Fruit fly (Drosophila melanogaster) whole organism, wandering third instar larva: Measurements from ENCODE around the gene CG43116.
A peak's percentile ranks its signal among the peaks of the same experiment; 100 is the strongest.

ENCODE experiments used
- CG32264 ChIP-seq: fragments of 200-800 bp; sonication (Bioruptor generic); optimal IDR thresholded peaks from 2 replicates; lab custom pipeline; 2016; ENCODE audit warnings: missing biosample characterization, missing genetic modification characterization
- CG9705 ChIP-seq: fragments of 200-800 bp; sonication (Bioruptor generic); optimal IDR thresholded peaks from 2 replicates; lab custom pipeline; 2018; ENCODE audit warnings: missing biosample characterization, mild to moderate bottlenecking, missing genetic modification characterization
- CrebA ChIP-seq: fragments of 200-800 bp; sonication (Bioruptor generic); optimal IDR thresholded peaks from 2 replicates; lab custom pipeline; 2016; ENCODE audit warnings: missing biosample characterization, mild to moderate bottlenecking, missing genetic modification characterization, borderline replicate concordance
- Dfd ChIP-seq: fragments of >200 bp; optimal IDR thresholded peaks from 2 replicates; lab custom pipeline; 2017; ENCODE audit warnings: missing biosample characterization, missing genetic modification characterization
- Dif ChIP-seq: fragments of 200-275, 200-300 bp; sonication (Bioruptor generic); optimal IDR thresholded peaks from 2 replicates; lab custom pipeline; 2018; ENCODE audit warnings: missing biosample characterization, missing genetic modification characterization; ENCODE audit not compliant: partially characterized antibody
- GATAd ChIP-seq: sonication (Bioruptor generic); optimal IDR thresholded peaks from 2 replicates; lab custom pipeline; 2016; ENCODE audit warnings: missing biosample characterization, missing genetic modification characterization
- HLH106 ChIP-seq: fragments of 200-800 bp; optimal IDR thresholded peaks from 3 replicates; lab custom pipeline; 2019; ENCODE audit warnings: missing biosample characterization, mild to moderate bottlenecking, missing genetic modification characterization, moderate library complexity
- Hnf4 ChIP-seq: fragments of 200-800 bp; sonication (Bioruptor generic); optimal IDR thresholded peaks from 2 replicates; lab custom pipeline; 2016; ENCODE audit warnings: missing biosample characterization, mild to moderate bottlenecking, missing genetic modification characterization
- Hr78 ChIP-seq: fragments of >200 bp; optimal IDR thresholded peaks from 2 replicates; lab custom pipeline; 2017; ENCODE audit warnings: missing biosample characterization, missing genetic modification characterization
- Hr83 ChIP-seq: fragments of 200-300 bp; sonication (Bioruptor generic); optimal IDR thresholded peaks from 2 replicates; lab custom pipeline; 2016; ENCODE audit warnings: missing biosample characterization, mild to moderate bottlenecking, missing genetic modification characterization, moderate library complexity; ENCODE audit not compliant: poor library complexity, severe bottlenecking
- Jra ChIP-seq: sonication (Bioruptor generic); optimal IDR thresholded peaks from 2 replicates; lab custom pipeline; 2016; ENCODE audit warnings: missing biosample characterization, missing genetic modification characterization
- Mio ChIP-seq: sonication (Bioruptor generic); optimal IDR thresholded peaks from 2 replicates; lab custom pipeline; 2016; ENCODE audit warnings: missing biosample characterization, missing genetic modification characterization
- Myc ChIP-seq: fragments of >200 bp; optimal IDR thresholded peaks from 2 replicates; lab custom pipeline; 2017
- N ChIP-seq: fragments of >200 bp; optimal IDR thresholded peaks from 2 replicates; lab custom pipeline; 2018; ENCODE audit warnings: missing biosample characterization, missing external identifiers, missing genetic modification characterization
- OdsH ChIP-seq: fragments of 200-800 bp; sonication (Bioruptor generic); optimal IDR thresholded peaks from 2 replicates; lab custom pipeline; 2016; ENCODE audit warnings: missing biosample characterization, mild to moderate bottlenecking, missing genetic modification characterization
- Rel ChIP-seq, 2 experiments: fragments of 200-800 bp; sonication (Bioruptor generic) in 1 of 2; optimal IDR thresholded peaks; 2 replicates in 1 of 2; 3 replicates in 1 of 2; lab custom pipeline; 2016 to 2019; ENCODE audit warnings: mild to moderate bottlenecking in 2 of 2, missing biosample characterization in 2 of 2, missing genetic modification characterization in 2 of 2, moderate library complexity in 1 of 2
- Sp1 ChIP-seq: fragments of 200-800 bp; sonication (Bioruptor generic); optimal IDR thresholded peaks from 3 replicates; lab custom pipeline; 2019; ENCODE audit warnings: missing biosample characterization, mild to moderate bottlenecking, missing genetic modification characterization, moderate library complexity
- Vsx2 ChIP-seq: fragments of 200-300, 225-300 bp; sonication (Bioruptor generic); optimal IDR thresholded peaks from 2 replicates; lab custom pipeline; 2018; ENCODE audit warnings: missing biosample characterization, missing genetic modification characterization; ENCODE audit not compliant: partially characterized antibody
- br ChIP-seq: fragments of 200-800 bp; sonication (Bioruptor generic); optimal IDR thresholded peaks from 2 replicates; lab custom pipeline; 2016; ENCODE audit warnings: missing biosample characterization, missing genetic modification characterization
- brk ChIP-seq: fragments of 200-800 bp; sonication (Bioruptor generic); optimal IDR thresholded peaks from 2 replicates; lab custom pipeline; 2016; ENCODE audit warnings: missing biosample characterization, mild to moderate bottlenecking, missing genetic modification characterization
- dmrt93B ChIP-seq: fragments of 200-800 bp; sonication (Bioruptor generic); optimal IDR thresholded peaks from 2 replicates; lab custom pipeline; 2018; ENCODE audit warnings: missing biosample characterization, mild to moderate bottlenecking, missing genetic modification characterization
- dsf ChIP-seq: sonication (Bioruptor generic); optimal IDR thresholded peaks from 2 replicates; lab custom pipeline; 2016; ENCODE audit warnings: missing biosample characterization, missing genetic modification characterization, borderline replicate concordance
- ey ChIP-seq: fragments of 200-800 bp; sonication (Bioruptor generic); optimal IDR thresholded peaks from 2 replicates; lab custom pipeline; 2016; ENCODE audit warnings: missing biosample characterization, missing genetic modification characterization
- foxo ChIP-seq, 2 experiments: fragments of 200-800 bp; sonication (Bioruptor generic); optimal IDR thresholded peaks; 2 replicates in 1 of 2; 3 replicates in 1 of 2; lab custom pipeline; 2016 to 2017; ENCODE audit warnings: missing biosample characterization in 2 of 2, missing genetic modification characterization in 2 of 2
- fru ChIP-seq: fragments of 200-800 bp; sonication (Bioruptor generic); optimal IDR thresholded peaks from 3 replicates; lab custom pipeline; 2016; ENCODE audit warnings: missing biosample characterization, mild to moderate bottlenecking, missing genetic modification characterization
- h ChIP-seq: fragments of 200-800 bp; sonication (Bioruptor generic); optimal IDR thresholded peaks from 3 replicates; lab custom pipeline; 2016; ENCODE audit warnings: missing biosample characterization, mild to moderate bottlenecking, missing genetic modification characterization
- jim ChIP-seq: fragments of 175-275, 200-325 bp; sonication (Bioruptor generic); optimal IDR thresholded peaks from 2 replicates; lab custom pipeline; 2016; ENCODE audit warnings: missing biosample characterization, mild to moderate bottlenecking, missing genetic modification characterization
- lola ChIP-seq: fragments of >200 bp; optimal IDR thresholded peaks from 2 replicates; lab custom pipeline; 2017; ENCODE audit warnings: missing biosample characterization, missing genetic modification characterization
- psq ChIP-seq: fragments of 200-800 bp; sonication (Bioruptor generic); optimal IDR thresholded peaks from 3 replicates; lab custom pipeline; 2017; ENCODE audit warnings: missing biosample characterization, mild to moderate bottlenecking, missing genetic modification characterization, moderate library complexity
- rgr ChIP-seq: fragments of 200-800 bp; sonication (Bioruptor generic); optimal IDR thresholded peaks from 3 replicates; lab custom pipeline; 2016; ENCODE audit warnings: missing biosample characterization, mild to moderate bottlenecking, missing genetic modification characterization
- sv ChIP-seq: fragments of 200-800 bp; sonication (Bioruptor generic); optimal IDR thresholded peaks from 3 replicates; lab custom pipeline; 2016; ENCODE audit warnings: missing biosample characterization, missing genetic modification characterization
- tai ChIP-seq: sonication (Bioruptor generic); optimal IDR thresholded peaks from 2 replicates; lab custom pipeline; 2016; ENCODE audit warnings: missing biosample characterization, missing genetic modification characterization
- usp ChIP-seq: fragments of >200 bp; optimal IDR thresholded peaks from 2 replicates; lab custom pipeline; 2017; ENCODE audit warnings: missing biosample characterization, missing genetic modification characterization
- woc ChIP-seq: sonication (Bioruptor generic); optimal IDR thresholded peaks from 2 replicates; lab custom pipeline; 2016; ENCODE audit warnings: missing biosample characterization, mild to moderate bottlenecking, missing genetic modification characterization

The CG43116 gene

dm6 chr3R:25997068-25997714 lies 395 bp upstream of the CG43116 start (continued):
- peak; percentile 52 for TF ChIP-seq Rel (GFP tag; optimal IDR thresholded peaks at IDR 0.05; lab: Kevin White, UChicago)
- TF ChIP-seq Rel (tag; optimal IDR thresholded peaks at IDR 0.05; lab: Kevin White, UChicago): peak; percentile 51
- TF ChIP-seq CG9705 (GFP tag; lab: Kevin White, UChicago): peak; percentile 72
- TF ChIP-seq h (GFP tag; lab: Kevin White, UChicago): peak; percentile 83
- TF ChIP-seq, all 38 proteins: peak for 17

DNA sequence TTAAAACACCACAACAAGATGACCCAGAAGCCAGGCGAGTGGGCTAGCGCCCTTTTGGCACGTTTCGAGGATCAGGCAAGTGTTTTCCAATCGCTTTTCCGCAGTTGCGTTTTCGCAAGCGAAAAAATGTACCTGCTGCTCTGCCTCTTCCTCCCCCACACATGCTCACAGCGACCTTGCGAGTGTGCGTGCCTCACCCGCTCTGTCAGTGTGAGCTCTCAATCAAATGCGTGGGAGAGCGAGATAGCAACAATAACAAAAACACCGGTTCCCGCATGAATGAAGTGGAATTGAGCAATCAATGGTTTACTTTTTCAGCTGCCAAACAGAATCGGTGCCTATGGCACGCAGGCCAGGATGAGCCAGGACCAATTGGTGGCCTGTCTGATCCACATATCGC lies 13.5 kb downstream of the CG43116 start:
- TF ChIP-seq psq (GFP tag; lab: Kevin White, UChicago): no peak
- no peak for TF ChIP-seq br (GFP tag; lab: Kevin White, UChicago)
- no peak for TF ChIP-seq woc (GFP tag; lab: Kevin White, UChicago)
- no peak for TF ChIP-seq brk (GFP tag; lab: Kevin White, UChicago)
- TF ChIP-seq Sp1 (GFP tag; lab: Kevin White, UChicago): no peak
- no peak for TF ChIP-seq Mio (GFP tag; lab: Kevin White, UChicago)
- TF ChIP-seq CG9705 (GFP tag; lab: Kevin White, UChicago): no peak
- no peak for TF ChIP-seq fru (GFP tag; lab: Kevin White, UChicago)
- TF ChIP-seq sv (GFP tag; lab: Kevin White, UChicago): no peak
- no peak for TF ChIP-seq Hnf4 (GFP tag; lab: Kevin White, UChicago)
- no peak for TF ChIP-seq ey (GFP tag; lab: Kevin White, UChicago)
- no peak for TF ChIP-seq Dif (GFP tag; lab: Kevin White, UChicago)
- TF ChIP-seq jim: no peak
- TF ChIP-seq N (GFP tag; lab: Kevin White, UChicago): no peak
- TF ChIP-seq tai (GFP tag; lab: Kevin White, UChicago): no peak
- no peak for TF ChIP-seq CrebA
- TF ChIP-seq Myc (lab: Kevin White, UChicago): no peak
- no peak for TF ChIP-seq dsf (GFP tag; lab: Kevin White, UChicago)
- TF ChIP-seq OdsH: no peak
- no peak for TF ChIP-seq Vsx2 (GFP tag; lab: Kevin White, UChicago)
- TF ChIP-seq, all 38 proteins: peak for 0

DNA sequence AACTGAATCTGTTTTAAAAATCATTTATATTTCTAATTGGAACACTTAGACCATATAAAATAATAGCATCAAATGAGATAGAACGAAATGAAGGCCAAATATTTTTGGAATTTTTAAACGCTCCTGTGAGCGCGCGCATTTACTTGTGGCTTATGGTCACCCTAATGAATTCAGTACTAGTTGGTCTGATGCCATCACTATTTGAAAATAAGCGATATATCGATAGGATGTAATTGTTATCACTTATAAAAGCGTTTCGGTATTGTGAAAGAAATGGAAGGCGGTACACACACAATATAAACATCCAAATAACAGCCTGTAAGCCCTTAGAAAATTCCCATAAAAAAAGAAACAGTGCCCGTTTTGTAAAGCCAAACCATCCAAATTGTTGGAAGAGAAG lies 14.1 kb downstream of the CG43116 start, which contains the start of gene Nf1:
Gene Nf1, plus strand, starts transcription at position 280 of the 400 bp plus-strand sequence.
- TF ChIP-seq CrebA (no peak), dmrt93B (no peak), usp (GFP tag; lab: Kevin White, UChicago) (no peak), rgr (GFP tag; lab: Kevin White, UChicago) (no peak), CG32264 (no peak), GATAd (GFP tag; lab: Kevin White, UChicago) (no peak), Hr83 (peak; percentile 68), Hnf4 (GFP tag; lab: Kevin White, UChicago) (no peak), N (GFP tag; lab: Kevin White, UChicago) (no peak)

DNA sequence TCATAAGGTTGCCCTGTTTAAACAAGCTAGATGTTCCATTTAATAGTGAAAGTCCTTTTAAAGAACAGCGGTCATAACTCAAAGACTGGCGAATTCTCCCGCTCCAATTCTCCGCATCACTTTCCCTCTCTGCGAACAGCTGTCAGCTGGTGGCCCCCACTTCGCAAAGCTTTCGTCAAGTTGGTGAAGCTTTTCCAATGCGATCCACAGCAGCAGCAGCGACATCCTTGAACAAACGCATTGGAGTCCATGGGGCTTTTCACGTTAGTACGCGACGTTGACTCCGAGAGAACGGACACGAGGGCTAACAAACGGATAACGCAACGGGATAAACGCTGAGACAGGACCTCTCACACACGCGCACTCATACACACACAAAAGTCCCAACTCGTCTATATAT lies 27.0 kb downstream of the CG43116 start, which contains the start of gene fid:
Gene fid, plus strand, starts transcription at position 301 of the 400 bp plus-strand sequence.
- no peak for TF ChIP-seq tai (GFP tag; lab: Kevin White, UChicago)
- TF ChIP-seq GATAd (GFP tag; lab: Kevin White, UChicago): no peak
- TF ChIP-seq rgr (GFP tag; lab: Kevin White, UChicago): no peak
- no peak for TF ChIP-seq Jra
- TF ChIP-seq HLH106 (tag; lab: Kevin White, UChicago): no peak
- TF ChIP-seq lola (GFP tag; lab: Kevin White, UChicago): no peak
- TF ChIP-seq usp (GFP tag; lab: Kevin White, UChicago): no peak
- TF ChIP-seq h (GFP tag; lab: Kevin White, UChicago): no peak
- no peak for TF ChIP-seq ey (GFP tag; lab: Kevin White, UChicago)

dm6 chr3R:25968915-25969314 lies 27.9 kb downstream of the CG43116 start:
- no peak for TF ChIP-seq Mio (GFP tag; lab: Kevin White, UChicago)
- TF ChIP-seq Dfd (GFP tag; lab: Kevin White, UChicago): no peak
- no peak for TF ChIP-seq h (GFP tag; lab: Kevin White, UChicago)
- no peak for TF ChIP-seq Hr78 (GFP tag; lab: Kevin White, UChicago)
- no peak for TF ChIP-seq sv (GFP tag; lab: Kevin White, UChicago)
- TF ChIP-seq Hnf4 (GFP tag; lab: Kevin White, UChicago): no peak
- TF ChIP-seq Vsx2 (GFP tag; lab: Kevin White, UChicago): no peak
- no peak for TF ChIP-seq OdsH
- no peak for TF ChIP-seq foxo (GFP tag; optimal IDR thresholded peaks at IDR 0.05; lab: Kevin White, UChicago)
- TF ChIP-seq psq (GFP tag; lab: Kevin White, UChicago): no peak
- no peak for TF ChIP-seq brk (GFP tag; lab: Kevin White, UChicago)
- TF ChIP-seq rgr (GFP tag; lab: Kevin White, UChicago): no peak
- TF ChIP-seq, all 38 proteins: peak for 0
